Fruit fly (Drosophila melanogaster) S2 (cell line): Measurements from ENCODE around the gene CG8774.

Source experiments
- CG8478 ChIP-seq: fragments of >200 bp; optimal IDR thresholded peaks from 2 replicates; lab custom pipeline; 2018
- CTCF ChIP-seq, 2 experiments: fragments of >200 bp; optimal IDR thresholded peaks; 2 replicates each; lab custom pipeline; 2018

Gene CG8774

DNA sequence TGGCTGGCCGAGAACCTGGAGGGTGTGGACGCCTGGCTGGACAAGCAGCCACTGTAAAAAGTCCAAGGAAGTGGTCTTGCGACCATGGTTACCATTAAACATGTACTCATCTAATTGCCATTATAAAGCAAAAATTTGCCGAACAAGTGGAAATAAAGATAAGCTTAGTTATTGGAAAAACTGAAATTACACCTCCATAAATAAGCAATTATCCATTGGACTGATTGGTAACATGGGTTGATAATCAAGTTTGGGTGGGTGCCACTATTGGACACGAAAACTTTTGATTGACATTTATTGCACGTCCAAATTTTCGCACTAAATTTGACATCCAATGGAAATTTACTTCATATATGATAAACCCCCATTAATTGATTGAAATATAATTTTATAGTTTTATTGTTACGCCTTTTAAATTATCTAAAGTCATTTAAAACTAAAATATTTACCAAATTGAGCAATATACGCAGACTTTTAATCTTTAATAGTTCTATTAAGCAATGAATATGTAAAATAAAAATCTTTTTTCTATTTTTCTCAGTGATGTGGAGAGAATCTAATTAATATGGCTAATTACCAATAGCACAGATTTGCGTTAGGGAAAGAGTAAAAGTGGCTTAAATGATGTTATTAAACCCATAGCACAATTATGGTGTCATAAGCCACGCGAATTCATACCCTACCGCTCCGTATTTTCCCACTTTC, at the start of gene CG8774:
CG8774 (plus strand) TSS at position 655 of the 705 bp plus-strand sequence.
- no peak for TF ChIP-seq CG8478 (lab: Kevin White, UChicago)
- TF ChIP-seq CTCF (optimal IDR thresholded peaks at IDR 0.05; lab: Kevin White, UChicago), result no peak

DNA sequence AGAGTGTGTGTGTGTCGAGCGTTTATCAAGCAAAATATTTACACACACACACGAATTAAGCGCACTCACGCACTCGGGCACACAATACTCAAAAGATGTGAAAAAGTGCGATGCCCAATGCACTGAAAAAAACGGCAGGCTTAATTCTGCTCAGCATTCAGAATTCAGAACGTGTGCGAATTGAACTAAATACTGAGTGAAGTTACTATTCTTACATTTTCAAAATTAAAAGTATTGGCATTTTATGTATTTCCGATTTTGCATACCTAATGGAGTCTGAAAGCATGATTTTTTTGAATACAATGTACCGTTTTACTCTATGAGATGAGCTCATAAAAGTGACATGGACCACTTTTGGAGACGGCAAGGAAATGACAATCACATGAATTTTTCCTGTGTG, 41.5 kb upstream of the CG8774 start:
- TF ChIP-seq CTCF (optimal IDR thresholded peaks at IDR 0.05; lab: Kevin White, UChicago) (no peak), CG8478 (lab: Kevin White, UChicago) (no peak)

DNA sequence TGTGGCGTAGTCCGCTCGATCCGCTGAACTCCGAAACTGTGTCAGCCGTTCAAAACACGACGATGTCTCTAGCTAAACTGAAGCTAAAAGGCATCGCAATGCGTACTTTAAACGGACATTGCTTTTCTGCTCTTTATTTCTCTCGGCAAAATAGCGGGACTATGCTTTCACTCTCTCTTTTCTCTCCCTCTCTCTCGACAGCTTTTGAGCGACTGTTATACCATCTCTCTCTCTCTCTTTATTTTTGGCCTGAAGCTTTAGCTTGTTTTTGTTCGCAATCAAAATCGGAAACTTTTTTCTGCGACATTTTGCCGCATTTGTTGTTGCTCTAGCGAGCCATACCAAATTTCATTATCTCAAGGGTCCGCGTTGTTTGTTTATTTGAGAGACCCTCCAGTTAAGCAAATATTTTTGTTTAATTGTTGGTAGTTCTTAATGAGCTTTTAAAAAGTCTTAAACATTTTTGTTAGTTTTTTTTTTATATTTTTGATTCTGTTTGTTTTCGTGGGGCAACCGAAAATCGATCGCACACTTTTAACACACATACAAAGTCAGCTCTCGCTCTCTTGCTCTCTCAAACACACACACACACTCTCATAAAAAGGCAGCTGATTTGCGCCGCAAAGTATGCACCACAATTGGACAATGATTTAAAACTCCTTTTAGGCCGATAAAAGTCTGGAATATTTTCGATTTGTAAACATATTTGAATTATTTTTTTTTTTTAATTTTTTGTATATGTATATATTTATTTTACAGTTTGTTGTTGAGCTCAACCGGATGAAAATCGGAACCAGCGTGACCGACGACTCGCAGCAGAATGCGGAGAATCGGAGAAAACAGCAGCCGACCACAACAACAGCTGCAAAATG, 39.6 kb upstream of the CG8774 start, which contains the start of gene Ace:
Ace (minus strand) TSS at position 822 of the 872 bp plus-strand sequence.
- TF ChIP-seq CTCF (optimal IDR thresholded peaks at IDR 0.05; lab: Kevin White, UChicago) (no peak), CG8478 (lab: Kevin White, UChicago) (no peak)

DNA sequence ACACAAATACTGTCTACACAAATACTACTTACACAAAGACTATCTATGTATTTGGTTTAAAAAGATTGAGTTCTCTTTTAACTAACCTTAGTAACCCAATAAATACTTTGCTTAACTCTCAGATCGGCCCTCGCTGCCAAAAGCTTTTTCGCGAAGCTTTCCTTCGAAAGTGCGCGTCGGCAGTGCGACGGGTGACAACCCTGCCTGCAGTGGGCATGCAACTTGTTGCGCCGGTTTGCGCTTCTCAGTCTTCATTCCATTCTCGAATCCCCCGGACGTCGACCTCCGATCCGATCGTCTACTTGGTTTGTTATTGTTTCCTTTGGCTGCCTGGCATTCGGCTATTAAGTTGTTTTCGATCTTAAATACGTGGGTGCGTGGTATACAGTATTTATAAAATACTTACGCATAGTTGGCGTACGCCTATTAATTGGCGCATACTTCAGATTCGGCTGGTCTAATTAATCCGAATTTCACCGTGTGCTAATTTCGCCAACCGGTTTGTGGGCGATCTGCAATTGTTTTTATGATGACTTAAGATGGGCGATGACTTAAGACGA, 38.4 kb upstream of the CG8774 start, which contains the start of gene CG11686:
CG11686 (plus strand) TSS at position 243 of the 560 bp plus-strand sequence.
- no peak for TF ChIP-seq CTCF (optimal IDR thresholded peaks at IDR 0.05; lab: Kevin White, UChicago)
- no peak for TF ChIP-seq CG8478 (lab: Kevin White, UChicago)

DNA sequence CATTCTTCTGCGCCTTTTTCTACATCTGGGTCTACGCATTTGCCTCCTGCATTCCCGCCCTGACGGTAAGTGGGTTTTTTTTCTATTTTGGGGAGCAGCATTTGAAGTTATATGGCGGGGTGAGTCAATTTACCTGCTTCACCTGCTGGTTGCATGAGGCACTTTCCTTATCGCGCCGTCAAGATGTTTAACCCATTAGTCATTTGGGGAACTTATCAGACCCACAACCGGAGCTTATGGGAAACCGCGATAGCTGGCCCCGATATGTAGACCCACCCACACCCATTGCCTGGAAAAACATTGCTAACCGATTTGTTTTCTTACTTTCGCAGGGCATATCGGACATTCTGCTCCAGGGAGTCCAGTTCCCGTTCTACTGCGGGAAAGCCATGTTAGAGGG, 36.9 kb upstream of the CG8774 start:
- TF ChIP-seq CG8478 (lab: Kevin White, UChicago), result no peak
- no peak for TF ChIP-seq CTCF (optimal IDR thresholded peaks at IDR 0.05; lab: Kevin White, UChicago)

DNA sequence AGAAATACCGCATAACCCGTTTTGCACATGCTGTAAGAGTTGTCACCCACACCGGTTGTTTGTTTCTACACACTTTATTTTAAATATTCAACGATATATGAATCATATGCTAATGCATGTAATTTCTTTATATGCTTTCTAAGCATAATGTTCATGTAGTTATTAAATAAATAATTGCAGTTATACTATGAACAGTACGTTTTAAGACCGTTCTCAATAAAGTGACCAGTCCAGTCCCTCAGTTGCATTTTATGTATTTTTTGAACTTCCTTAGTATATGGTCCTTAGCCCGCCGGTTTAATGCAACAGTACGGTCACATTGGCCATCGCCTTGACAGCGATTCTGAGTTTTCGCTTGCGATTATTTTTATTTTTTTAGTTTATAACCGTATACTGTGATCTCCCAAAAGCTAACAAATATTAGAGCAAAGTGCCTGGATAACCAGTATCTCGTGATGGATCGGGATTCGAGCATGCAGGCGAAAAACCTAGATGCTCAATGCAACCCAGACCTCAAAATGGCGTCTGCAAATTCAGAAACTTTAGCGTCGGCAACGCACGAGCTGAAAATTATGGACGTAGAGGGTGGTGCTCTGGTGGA, 34.4 kb upstream of the CG8774 start, which contains the start of gene Ravus:
Ravus (minus strand) TSS at position 1 of the 601 bp plus-strand sequence.
- TF ChIP-seq CG8478 (lab: Kevin White, UChicago) (no peak), CTCF (optimal IDR thresholded peaks at IDR 0.05; lab: Kevin White, UChicago) (no peak)

DNA sequence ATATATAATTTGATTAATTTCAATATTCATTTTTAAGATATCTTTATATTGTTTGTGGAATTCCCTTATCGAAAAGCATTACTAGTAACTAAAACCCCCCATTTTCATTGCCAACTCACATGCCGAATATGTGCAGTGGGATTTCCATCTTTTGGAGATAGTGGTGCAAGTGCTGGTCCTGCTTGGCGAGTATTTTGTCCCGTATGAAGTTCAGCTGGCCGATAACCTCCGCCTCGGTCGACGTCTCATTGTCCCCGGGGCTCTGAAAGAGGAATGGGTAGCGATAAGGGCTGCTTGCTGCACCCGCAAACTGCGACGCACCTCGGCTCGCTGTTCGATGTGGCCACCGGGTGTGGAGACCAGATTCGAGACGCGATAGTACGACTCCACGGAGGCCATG, 27.9 kb upstream of the CG8774 start:
- TF ChIP-seq CTCF (optimal IDR thresholded peaks at IDR 0.05; lab: Kevin White, UChicago) (no peak), CG8478 (lab: Kevin White, UChicago) (no peak)

DNA sequence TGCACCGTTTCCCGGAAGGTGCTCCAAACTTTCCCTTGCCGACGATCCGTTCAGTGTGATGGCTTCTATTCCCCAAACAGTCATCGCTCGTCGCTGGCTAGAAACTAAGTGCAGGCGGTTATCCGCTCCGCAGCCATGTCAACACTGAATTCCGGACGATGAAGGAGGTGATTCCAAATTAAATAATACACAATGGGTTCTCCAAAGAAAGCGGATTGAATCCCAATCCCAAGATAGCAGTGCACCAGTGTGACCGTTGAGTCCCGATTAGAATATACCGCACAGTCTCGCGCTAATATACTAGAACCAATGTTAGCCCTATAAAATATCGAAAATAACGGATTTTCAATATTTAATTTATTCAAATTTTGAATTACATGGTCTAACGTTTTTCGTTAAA, 26.8 kb upstream of the CG8774 start, which contains the start of gene TBC1D5:
TBC1D5 (minus strand) TSS at position 254 of the 400 bp plus-strand sequence.
- TF ChIP-seq CTCF (optimal IDR thresholded peaks at IDR 0.05; lab: Kevin White, UChicago) (no peak), CG8478 (lab: Kevin White, UChicago) (no peak)

DNA sequence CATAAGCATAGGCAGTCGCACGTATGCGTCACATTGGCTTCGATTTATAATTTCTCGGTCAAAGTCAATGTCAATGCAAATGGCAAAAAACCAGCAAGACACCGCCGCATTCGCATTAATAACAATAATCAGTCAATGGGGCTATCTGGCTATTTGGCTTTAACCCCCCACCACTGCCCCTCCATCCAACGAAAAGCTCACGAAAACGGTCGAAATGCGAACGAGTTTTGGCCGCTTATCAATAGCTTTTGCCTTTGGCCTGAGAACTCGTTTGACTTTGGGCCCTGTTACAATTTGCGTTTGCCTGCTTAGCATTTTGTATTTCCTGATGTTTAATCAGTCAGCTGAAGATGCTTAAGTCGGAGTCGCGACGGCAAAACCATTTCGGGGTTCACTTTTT, 25.1 kb upstream of the CG8774 start:
- TF ChIP-seq CTCF (optimal IDR thresholded peaks at IDR 0.05; lab: Kevin White, UChicago) (no peak), CG8478 (lab: Kevin White, UChicago) (no peak)

DNA sequence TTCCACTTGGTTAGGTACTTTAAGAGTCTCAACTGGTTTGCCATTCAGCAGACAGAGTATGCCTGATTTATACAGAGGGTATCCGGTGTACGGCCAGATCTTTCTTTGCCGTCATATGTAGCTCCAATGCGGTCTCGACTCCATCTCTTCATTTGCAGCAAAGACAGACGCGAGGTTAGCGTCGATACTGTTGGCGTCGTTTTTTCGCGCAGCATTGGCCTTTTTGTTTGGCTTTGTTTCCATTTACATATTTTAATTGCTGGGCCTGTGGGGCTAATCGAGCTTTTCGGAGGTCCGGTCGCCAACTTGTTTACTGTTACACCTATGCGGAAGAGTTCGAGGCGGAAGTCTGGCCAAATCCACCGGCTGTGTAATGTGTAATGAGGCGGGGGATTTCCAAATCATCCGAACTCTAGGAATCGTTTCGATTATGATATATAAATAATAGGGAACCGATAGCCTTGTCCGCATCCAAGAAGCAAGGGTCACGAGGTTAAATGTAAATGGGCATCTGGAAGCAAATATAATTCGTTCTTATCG, 24.2 kb upstream of the CG8774 start:
- no peak for TF ChIP-seq CG8478 (lab: Kevin White, UChicago)
- TF ChIP-seq CTCF (optimal IDR thresholded peaks at IDR 0.05; lab: Kevin White, UChicago), result no peak

DNA sequence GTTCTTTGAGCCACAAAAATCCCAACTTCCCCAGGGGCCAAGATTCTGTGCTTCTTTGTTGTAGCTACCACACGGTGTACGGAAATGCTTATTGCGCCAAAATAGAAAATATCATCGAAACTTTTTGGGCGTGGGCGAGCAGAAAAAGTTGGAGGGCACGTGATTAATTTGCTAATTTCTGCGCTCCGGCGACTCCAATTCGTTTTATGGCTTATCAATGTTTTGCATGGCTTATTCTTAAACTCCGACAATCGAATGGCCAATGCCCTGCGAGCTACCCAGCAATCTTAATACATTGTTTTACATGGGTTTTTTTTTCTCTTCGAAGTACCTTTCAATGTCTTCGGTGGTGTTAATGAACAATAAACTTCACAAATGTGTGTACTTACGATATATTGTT, 23.1 kb upstream of the CG8774 start:
- TF ChIP-seq CTCF (optimal IDR thresholded peaks at IDR 0.05; lab: Kevin White, UChicago) (no peak), CG8478 (lab: Kevin White, UChicago) (no peak)

DNA sequence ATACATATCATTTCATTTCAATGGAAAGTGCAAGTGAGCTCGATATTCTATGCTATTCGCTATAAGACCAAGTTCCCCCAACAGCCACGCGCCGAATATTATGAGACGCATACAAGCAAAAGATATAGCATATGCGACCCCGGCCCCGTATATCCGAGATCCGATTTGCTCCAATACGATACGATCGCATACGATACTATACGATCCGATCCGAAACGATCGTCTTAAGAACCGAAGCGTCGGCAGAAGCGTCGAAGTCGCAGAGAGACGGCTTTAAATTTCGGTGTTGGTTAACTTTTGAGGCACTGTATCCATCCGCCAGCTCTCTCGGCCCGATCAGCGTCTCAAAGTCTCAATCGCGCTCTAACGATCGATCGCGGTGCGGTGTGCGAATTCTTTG, 19.1 kb upstream of the CG8774 start, which contains the start of gene CG8630:
CG8630 (plus strand) TSS at position 303 of the 400 bp plus-strand sequence.
- TF ChIP-seq CG8478 (lab: Kevin White, UChicago) (no peak), CTCF (optimal IDR thresholded peaks at IDR 0.05; lab: Kevin White, UChicago) (no peak)

DNA sequence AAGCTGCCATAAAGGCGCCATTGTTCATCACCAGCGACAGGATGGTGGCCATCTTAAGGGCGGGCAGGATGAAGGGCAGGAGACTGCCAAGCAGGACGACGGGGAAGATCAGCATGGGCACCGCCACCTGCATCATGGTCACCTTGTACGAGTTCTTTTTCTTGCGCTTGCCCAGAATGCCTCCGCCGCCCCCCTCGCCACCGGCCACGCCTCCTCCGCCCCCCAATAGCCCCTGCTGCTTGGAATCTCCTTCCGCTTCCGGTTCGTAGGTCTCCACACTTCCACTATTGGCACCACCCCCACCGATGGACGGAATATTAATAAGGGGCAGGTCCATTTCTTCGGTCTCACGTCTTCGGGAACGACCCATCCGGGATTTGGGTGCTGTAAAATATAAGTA, 13.5 kb upstream of the CG8774 start:
- TF ChIP-seq CTCF (optimal IDR thresholded peaks at IDR 0.05; lab: Kevin White, UChicago), result no peak
- no peak for TF ChIP-seq CG8478 (lab: Kevin White, UChicago)

DNA sequence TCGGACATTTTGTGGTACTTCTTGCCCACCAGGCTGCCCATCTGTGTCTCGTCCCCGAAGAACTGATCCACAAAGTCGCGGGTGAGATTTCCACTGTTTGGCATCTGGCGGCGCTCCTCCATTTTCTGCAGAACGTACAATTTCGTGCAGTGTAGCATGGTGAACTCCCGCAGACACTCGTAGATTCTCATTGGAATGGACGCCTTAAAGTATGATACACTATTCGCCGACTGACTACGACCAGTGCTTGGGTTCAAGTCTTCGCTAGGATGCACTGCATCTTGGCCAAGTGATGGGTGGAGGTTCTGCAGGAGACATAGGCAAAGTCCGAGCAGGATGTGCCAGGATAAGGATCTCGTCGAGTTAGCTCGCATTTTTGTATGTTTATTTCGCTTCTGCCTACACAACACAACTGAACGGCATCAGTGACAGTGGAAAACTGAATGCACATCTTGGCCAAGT, 12.4 kb upstream of the CG8774 start, which contains the start of gene CG15888:
CG15888 (minus strand) TSS at position 412 of the 462 bp plus-strand sequence.
- no peak for TF ChIP-seq CG8478 (lab: Kevin White, UChicago)
- TF ChIP-seq CTCF (optimal IDR thresholded peaks at IDR 0.05; lab: Kevin White, UChicago), result no peak
